Worm (Caenorhabditis elegans): ENCODE data around the gene fbxc-26.

fbxc-26 gene

DNA sequence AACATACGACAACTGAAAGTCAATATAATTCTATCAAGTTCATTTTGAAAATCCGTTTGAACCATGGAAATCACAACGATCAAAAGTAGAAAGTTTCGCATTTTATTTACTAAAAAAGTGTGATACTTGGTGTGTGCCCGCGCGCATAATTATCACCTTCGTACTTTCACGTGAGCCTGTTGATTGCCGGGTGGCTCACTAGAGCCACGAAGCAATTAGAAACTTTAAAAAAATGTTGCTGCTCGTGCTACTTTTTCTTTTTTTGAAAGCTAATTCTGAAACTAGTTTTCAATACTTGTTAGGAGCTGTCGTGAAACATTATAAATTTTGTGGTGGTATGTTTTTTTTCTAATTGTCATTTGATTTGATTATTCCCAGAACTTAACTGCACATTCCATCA, 44.4 kb upstream of the fbxc-26 start, which contains the start of the genes irld-9 and irld-33:
Gene irld-9, minus strand, starts transcription at position 101 of the 400 bp plus-strand sequence.
Gene irld-33, plus strand, starts transcription at position 209 of the 400 bp plus-strand sequence.
- TF ChIP-seq nhr-6 (tag; optimal IDR thresholded peaks at IDR 0.05) (no peak), zag-1 (tag; optimal IDR thresholded peaks at IDR 0.05) (no peak), mdl-1 (tag; optimal IDR thresholded peaks at IDR 0.05) (no peak), gmeb-1 (tag; optimal IDR thresholded peaks at IDR 0.05) (no peak)

- TF ChIP-seq nhr-77 (tag; optimal IDR thresholded peaks at IDR 0.05) (no peak), fos-1 (tag; optimal IDR thresholded peaks at IDR 0.05) (peak; percentile 49)
These were observed 41.9 kb upstream of the fbxc-26 start, which contains the start of gene ceh-83 for ce11 chrII:1736353-1736752. Gene ceh-83 (minus strand): TSS chrII:1736533.

DNA sequence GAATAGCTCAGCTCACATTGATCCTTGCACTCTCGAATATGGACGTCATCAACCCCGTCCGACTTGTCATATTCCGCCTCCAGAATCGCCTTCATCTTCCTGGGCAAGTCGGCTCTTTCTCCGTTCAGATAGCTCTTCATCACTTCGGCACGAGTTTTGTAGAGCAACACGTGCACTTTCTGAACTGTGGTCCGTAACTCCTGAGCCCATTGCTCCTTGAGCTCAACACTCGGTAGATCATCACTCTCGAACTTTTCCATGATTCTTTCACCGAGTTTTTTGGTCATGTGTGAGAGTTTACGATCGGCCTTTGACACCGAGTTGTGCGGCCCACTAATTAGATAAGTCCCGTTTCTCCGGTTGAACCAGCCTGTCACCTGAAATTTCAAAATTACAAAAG, 40.7 kb upstream of the fbxc-26 start:
- TF ChIP-seq sma-3 (GFP tag; optimal IDR thresholded peaks at IDR 0.05) = no peak
- TF ChIP-seq unc-62 (GFP tag; optimal IDR thresholded peaks at IDR 0.05) = no peak
- no peak for TF ChIP-seq blmp-1 (tag; optimal IDR thresholded peaks at IDR 0.05; ENCODE audit: insufficient read depth)
- no peak for TF ChIP-seq snpc-4 (tag; optimal IDR thresholded peaks at IDR 0.05)
- no peak for TF ChIP-seq nhr-77 (tag; optimal IDR thresholded peaks at IDR 0.05)
- TF ChIP-seq dmd-4 (tag; optimal IDR thresholded peaks at IDR 0.05) = no peak
- TF ChIP-seq ztf-11 (tag; optimal IDR thresholded peaks at IDR 0.05) = no peak
- no peak for TF ChIP-seq unc-55 (GFP tag; optimal IDR thresholded peaks at IDR 0.05)
- no peak for TF ChIP-seq ama-1 (optimal IDR thresholded peaks at IDR 0.05)
- TF ChIP-seq peb-1 (tag; optimal IDR thresholded peaks at IDR 0.05) = no peak
- no peak for TF ChIP-seq elt-3 (tag; optimal IDR thresholded peaks at IDR 0.05)
- TF ChIP-seq ztf-1 (GFP tag; conservative IDR thresholded peaks at IDR 0.05) = no peak
- TF ChIP-seq gmeb-1 (tag; optimal IDR thresholded peaks at IDR 0.05) = no peak
- TF ChIP-seq mab-5 (tag; optimal IDR thresholded peaks at IDR 0.05) = no peak

- no peak for TF ChIP-seq nhr-10 (tag; optimal IDR thresholded peaks at IDR 0.05)
These were observed 37.5 kb upstream of the fbxc-26 start, which contains the start of gene ceh-82 for ce11 chrII:1731932-1732331. Gene ceh-82 (plus strand): TSS chrII:1732232.

ce11 chrII:1730103-1730502, 35.7 kb upstream of the fbxc-26 start, which contains the start of gene ceh-81:
Gene ceh-81 (plus strand): TSS chrII:1730403.
- TF ChIP-seq skn-1 (tag; optimal IDR thresholded peaks at IDR 0.05) = no peak
- TF ChIP-seq snpc-4 (tag; optimal IDR thresholded peaks at IDR 0.05) = no peak
- TF ChIP-seq nhr-77 (tag; optimal IDR thresholded peaks at IDR 0.05) = no peak
- TF ChIP-seq C34F6.9 (tag; optimal IDR thresholded peaks at IDR 0.05) = no peak
- TF ChIP-seq unc-62 (GFP tag; optimal IDR thresholded peaks at IDR 0.05) = no peak
- no peak for TF ChIP-seq elt-1 (tag; optimal IDR thresholded peaks at IDR 0.05)
- TF ChIP-seq ama-1 (optimal IDR thresholded peaks at IDR 0.05) = no peak
- no peak for TF ChIP-seq sma-9 (GFP tag; optimal IDR thresholded peaks at IDR 0.05)
- TF ChIP-seq sma-9 (tag; optimal IDR thresholded peaks at IDR 0.05) = no peak
- no peak for TF ChIP-seq ceh-82 (tag; optimal IDR thresholded peaks at IDR 0.05)
- no peak for TF ChIP-seq F13H6.1 (tag; optimal IDR thresholded peaks at IDR 0.05)
- TF ChIP-seq ztf-4 (tag; optimal IDR thresholded peaks at IDR 0.05) = no peak
- no peak for TF ChIP-seq unc-39 (tag; optimal IDR thresholded peaks at IDR 0.05)
- TF ChIP-seq dmd-4 (tag; optimal IDR thresholded peaks at IDR 0.05) = no peak
- TF ChIP-seq egl-27 (tag; optimal IDR thresholded peaks at IDR 0.05) = no peak
- no peak for TF ChIP-seq lsy-2 (tag; optimal IDR thresholded peaks at IDR 0.05)
- TF ChIP-seq mdl-1 (tag; optimal IDR thresholded peaks at IDR 0.05) = no peak
- TF ChIP-seq sem-4 (tag; optimal IDR thresholded peaks at IDR 0.05) = no peak

DNA sequence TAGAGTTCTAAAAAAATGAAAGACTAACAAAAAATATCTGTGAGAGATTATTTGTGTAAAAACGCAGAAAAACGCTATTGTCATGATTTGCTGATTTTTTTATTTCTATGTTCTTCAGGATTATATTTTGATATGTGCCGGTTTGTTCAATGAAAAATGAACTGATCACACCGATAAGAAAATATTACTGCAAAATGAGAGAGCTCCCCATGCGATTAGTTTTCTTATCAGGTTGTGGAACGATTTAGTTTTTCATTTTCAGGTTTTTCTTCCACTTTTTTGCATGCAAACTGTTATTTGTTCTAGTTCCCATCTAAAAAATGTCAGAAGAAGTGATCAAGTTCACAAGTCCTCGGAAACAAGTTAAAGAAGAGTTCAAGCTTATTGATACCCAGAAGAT, 33.8 kb upstream of the fbxc-26 start, which contains the start of gene btb-9:
Gene btb-9, plus strand, starts transcription at position 254 of the 400 bp plus-strand sequence.
- peak; percentile 41 for TF ChIP-seq crh-2 (tag; optimal IDR thresholded peaks at IDR 0.05)
- TF ChIP-seq lin-11 (tag; optimal IDR thresholded peaks at IDR 0.05) = no peak
- no peak for TF ChIP-seq unc-62 (GFP tag; optimal IDR thresholded peaks at IDR 0.05)
- TF ChIP-seq fos-1 (tag; optimal IDR thresholded peaks at IDR 0.05) = peak; percentile 87
